Fruit fly (Drosophila melanogaster) whole organism, embryonic: ENCODE measurements around the gene CG9837.

ENCODE experiments used
- Atf-2 ChIP-seq: fragments of 200-800 bp; sonication (Bioruptor generic); optimal IDR thresholded peaks from 2 replicates; lab custom pipeline; 2016; ENCODE audit warnings: missing biosample characterization, missing genetic modification characterization
- CG15696 ChIP-seq: fragments of 200-800 bp; sonication (Bioruptor generic); optimal IDR thresholded peaks from 2 replicates; lab custom pipeline; 2019; ENCODE audit warnings: missing biosample characterization, mild to moderate bottlenecking, missing genetic modification characterization, moderate library complexity
- Dll ChIP-seq: fragments of 200-800 bp; sonication (Bioruptor generic); IDR thresholded peaks from 4 replicates; pipeline ENCODE4 v1.3.6; 2022; ENCODE audit warnings: missing biosample characterization, missing genetic modification characterization; ENCODE audit not compliant: partially characterized antibody
- Dp ChIP-seq: fragments of 200-800 bp; sonication (Bioruptor generic); optimal IDR thresholded peaks from 2 replicates; lab custom pipeline; 2018; ENCODE audit warnings: missing biosample characterization, mild to moderate bottlenecking, missing genetic modification characterization, moderate library complexity
- HLH54F ChIP-seq: fragments of 200-800 bp; sonication (Bioruptor generic); optimal IDR thresholded peaks from 3 replicates; lab custom pipeline; 2016; ENCODE audit warnings: missing biosample characterization, missing genetic modification characterization

DNA sequence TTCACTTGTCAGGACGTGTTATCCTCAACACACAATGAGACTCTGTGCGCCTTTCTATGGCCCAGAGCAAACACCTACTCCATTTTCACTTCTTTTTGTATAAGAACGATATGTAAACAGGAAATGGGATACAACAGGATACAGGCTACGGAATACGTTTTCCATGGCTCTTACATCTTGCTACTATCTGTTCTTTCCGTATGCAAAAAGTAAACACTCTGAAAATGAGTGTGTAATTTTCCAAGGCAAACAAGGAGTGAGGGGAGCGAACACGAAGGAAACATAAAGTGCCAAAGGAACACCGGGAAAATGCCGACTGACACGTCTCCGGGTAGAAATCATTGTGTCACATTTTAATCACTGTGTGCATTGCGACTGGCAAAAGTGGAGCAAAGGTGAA, 37.2 kb upstream of the CG9837 start:
- TF ChIP-seq HLH54F (GFP tag; lab: Kevin White, UChicago), result no peak
- TF ChIP-seq Dll (GFP tag; lab: Robert Waterston, UW), result no peak
- TF ChIP-seq Atf-2, result no peak
- TF ChIP-seq CG15696 (tag; lab: Kevin White, UChicago), result peak; percentile 61
- no peak for TF ChIP-seq Dp (GFP tag; lab: Kevin White, UChicago)
